Fruit fly (Drosophila melanogaster): ENCODE measurements around the gene CG16762.

CG16762 gene

DNA sequence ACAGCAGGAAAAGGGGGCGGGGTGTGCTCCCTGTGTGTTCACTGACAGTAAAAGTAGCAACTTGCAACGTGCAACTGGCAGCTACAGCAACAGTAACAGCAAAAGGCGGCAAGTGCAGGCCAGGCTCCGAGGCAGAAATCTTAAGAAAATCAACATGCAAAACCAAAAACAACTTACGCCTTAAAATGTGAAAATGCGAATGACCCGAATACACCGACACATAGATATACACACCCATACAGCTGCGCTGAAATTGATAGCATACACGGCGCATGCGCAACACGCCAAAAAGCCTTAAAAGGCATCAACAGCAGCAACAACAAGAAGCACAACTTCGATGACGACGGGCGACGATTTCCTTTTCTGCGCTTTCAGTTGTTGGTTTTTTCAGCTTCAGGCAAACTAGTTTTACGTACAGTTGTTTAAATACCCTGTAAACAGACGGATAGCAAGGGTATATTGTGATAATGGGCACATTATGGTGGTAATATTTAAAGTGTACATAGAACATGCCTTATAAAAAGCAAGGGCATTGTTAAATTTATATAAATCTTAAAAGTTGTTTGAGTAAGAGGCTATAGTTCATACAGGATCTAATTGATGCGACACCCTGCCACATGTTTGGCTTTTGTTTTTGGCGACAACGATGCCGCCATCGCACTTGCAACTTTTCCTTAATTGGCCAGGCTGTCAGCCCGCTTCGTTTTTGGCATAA lies 3.0 kb downstream of the CG16762 start (continued):
- no peak for TF ChIP-seq Abd-B (GFP tag; optimal IDR thresholded peaks at IDR 0.05)
- TF ChIP-seq H15 (GFP tag; IDR thresholded peaks at IDR 0.05), result no peak
- no peak for TF ChIP-seq H2.0 (GFP tag; IDR thresholded peaks at IDR 0.05)
- no peak for TF ChIP-seq CG2120 (GFP tag; optimal IDR thresholded peaks at IDR 0.05)
- TF ChIP-seq ro (GFP tag; IDR thresholded peaks at IDR 0.05), result no peak
- TF ChIP-seq CG2199 (GFP tag; IDR thresholded peaks at IDR 0.05), result no peak
- no peak for TF ChIP-seq CG5245 (GFP tag; optimal IDR thresholded peaks at IDR 0.05)
- no peak for TF ChIP-seq CG3065 (GFP tag; optimal IDR thresholded peaks at IDR 0.05)
- no peak for TF ChIP-seq repo (GFP tag; optimal IDR thresholded peaks at IDR 0.05)
- TF ChIP-seq dimm (GFP tag; IDR thresholded peaks at IDR 0.05), result no peak
- peak; percentile 95 for TF ChIP-seq Drgx (GFP tag; IDR thresholded peaks at IDR 0.05)
- TF ChIP-seq ab (GFP tag; optimal IDR thresholded peaks at IDR 0.05), result no peak
- no peak for TF ChIP-seq Bdp1 (GFP tag; optimal IDR thresholded peaks at IDR 0.05)
- peak; percentile 4 for TF ChIP-seq lbe (GFP tag; optimal IDR thresholded peaks at IDR 0.05)
- TF ChIP-seq CG9609 (GFP tag; optimal IDR thresholded peaks at IDR 0.05), result no peak
- peak; percentile 8 for TF ChIP-seq nmo (GFP tag; optimal IDR thresholded peaks at IDR 0.05)
- TF ChIP-seq tgo (GFP tag; IDR thresholded peaks at IDR 0.05), result peak; percentile 45; the same call in 2 of the 3 replicates
- peak; percentile 16; the same call in 1 of the 2 replicates for TF ChIP-seq E2f2 (GFP tag; IDR thresholded peaks at IDR 0.05)
- no peak for TF ChIP-seq Asciz (GFP tag; optimal IDR thresholded peaks at IDR 0.05)
- no peak for TF ChIP-seq scrt (GFP tag; optimal IDR thresholded peaks at IDR 0.05)
- no peak for TF ChIP-seq CG3163 (GFP tag; optimal IDR thresholded peaks at IDR 0.05)
- TF ChIP-seq CG14441 (GFP tag; IDR thresholded peaks at IDR 0.05), result no peak
- TF ChIP-seq CG12391 (tag; optimal IDR thresholded peaks at IDR 0.05), result peak; percentile 8
- TF ChIP-seq her (GFP tag; optimal IDR thresholded peaks at IDR 0.05), result no peak
- peak; percentile 54; the same call in 2 of the 3 replicates for TF ChIP-seq CG17361 (GFP tag; IDR thresholded peaks at IDR 0.05)
- TF ChIP-seq Dip2 (GFP tag; IDR thresholded peaks at IDR 0.05), result no peak
- TF ChIP-seq z (GFP tag; IDR thresholded peaks at IDR 0.05), result no peak
- TF ChIP-seq cg (GFP tag; optimal IDR thresholded peaks at IDR 0.05), result no peak
- no peak for TF ChIP-seq eve (GFP tag; optimal IDR thresholded peaks at IDR 0.05)
- TF ChIP-seq CG17328 (GFP tag; IDR thresholded peaks at IDR 0.05), result no peak
- TF ChIP-seq Pdp1 (GFP tag; optimal IDR thresholded peaks at IDR 0.05), result peak in 1 of 2 experiments; percentile 17
- TF ChIP-seq CG5953 (GFP tag; IDR thresholded peaks at IDR 0.05), result no peak
- TF ChIP-seq slou (GFP tag; optimal IDR thresholded peaks at IDR 0.05), result no peak
- TF ChIP-seq D (optimal IDR thresholded peaks at IDR 0.05), result no peak
- TF ChIP-seq D (GFP tag; optimal IDR thresholded peaks at IDR 0.05), result no peak
- no peak for TF ChIP-seq CG10654 (GFP tag; optimal IDR thresholded peaks at IDR 0.05)
- TF ChIP-seq Camta (GFP tag; optimal IDR thresholded peaks at IDR 0.05), result peak; percentile 37
- TF ChIP-seq CG6654 (GFP tag; optimal IDR thresholded peaks at IDR 0.05), result no peak
- TF ChIP-seq Hmx (GFP tag; optimal IDR thresholded peaks at IDR 0.05), result no peak
- TF ChIP-seq Eip74EF (GFP tag; optimal IDR thresholded peaks at IDR 0.05), result peak in 1 of 2 experiments; percentile 14
- no peak for TF ChIP-seq CG8478 (optimal IDR thresholded peaks at IDR 0.05)
- no peak for TF ChIP-seq CG30431 (GFP tag; optimal IDR thresholded peaks at IDR 0.05)
- TF ChIP-seq CG8388 (GFP tag; optimal IDR thresholded peaks at IDR 0.05), result peak; percentile 30
- peak; percentile 45 for TF ChIP-seq Rfx (GFP tag; IDR thresholded peaks at IDR 0.05)
- TF ChIP-seq Hr39 (optimal IDR thresholded peaks at IDR 0.05), result no peak
- TF ChIP-seq Ssrp (tag; optimal IDR thresholded peaks at IDR 0.05), result no peak
- TF ChIP-seq Hr51 (GFP tag; optimal IDR thresholded peaks at IDR 0.05), result peak in 1 of 2 experiments; percentile 52
- no peak for TF ChIP-seq stwl (tag; optimal IDR thresholded peaks at IDR 0.05)
- no peak for TF ChIP-seq CG42726 (GFP tag; IDR thresholded peaks at IDR 0.05; ENCODE audit: partially characterized antibody)
- TF ChIP-seq phol (tag; optimal IDR thresholded peaks at IDR 0.05), result peak; percentile 54
- TF ChIP-seq HHEX (GFP tag; optimal IDR thresholded peaks at IDR 0.05), result peak; percentile 2
